Worm (Caenorhabditis elegans) whole organism, early embryonic: ENCODE results near the gene nspb-10.

ENCODE experiments used
- B0310.2 ChIP-seq: sonication (generic microtip); optimal IDR thresholded peaks from 2 replicates; lab custom pipeline; 2016; ENCODE audit warnings: mild to moderate bottlenecking, missing genetic modification characterization, missing compliant biosample characterization
- ama-1 ChIP-seq: fragments of 150-350 bp; optimal IDR thresholded peaks from 2 replicates; lab custom pipeline; 2014
- ceh-13 ChIP-seq: fragments of 200-800 bp; sonication (Bioruptor generic); optimal IDR thresholded peaks from 2 replicates; lab custom pipeline; 2018; ENCODE audit warnings: mild to moderate bottlenecking, missing genetic modification characterization, missing compliant biosample characterization
- flt-1 ChIP-seq: fragments of 200-800 bp; sonication (Bioruptor generic); IDR thresholded peaks from 2 replicates; pipeline ENCODE4 v1.3.6; 2022; ENCODE audit warnings: missing genetic modification characterization, missing compliant biosample characterization
- hmbx-1 ChIP-seq: sonication (generic microtip); optimal IDR thresholded peaks from 2 replicates; lab custom pipeline; 2016; ENCODE audit warnings: mild to moderate bottlenecking, missing genetic modification characterization, missing compliant biosample characterization
- hmg-4 ChIP-seq: fragments of 200-800 bp; sonication (Bioruptor generic); optimal IDR thresholded peaks from 2 replicates; lab custom pipeline; 2018; ENCODE audit warnings: mild to moderate bottlenecking, missing genetic modification characterization, missing compliant biosample characterization
- pes-1 ChIP-seq: fragments of 200-800 bp; sonication (Bioruptor generic); IDR thresholded peaks from 2 replicates; pipeline ENCODE4 v1.3.6; 2022; ENCODE audit warnings: missing genetic modification reagents, missing genetic modification characterization, missing compliant biosample characterization
- scrt-1 ChIP-seq: fragments of 200-800 bp; sonication (Bioruptor generic); IDR thresholded peaks from 2 replicates; pipeline ENCODE4 v1.3.6; 2022; ENCODE audit warnings: missing genetic modification characterization, missing compliant biosample characterization
- sea-1 ChIP-seq: fragments of 200-800 bp; sonication (Bioruptor generic); conservative IDR thresholded peaks from 2 replicates; pipeline ENCODE4 v1.3.6; 2022; ENCODE audit warnings: missing genetic modification characterization, missing compliant biosample characterization
- tbx-11 ChIP-seq: fragments of 200-800 bp; sonication (Bioruptor generic); IDR thresholded peaks from 2 replicates; pipeline ENCODE4 v1.3.6; 2022; ENCODE audit warnings: missing genetic modification characterization, missing compliant biosample characterization

DNA sequence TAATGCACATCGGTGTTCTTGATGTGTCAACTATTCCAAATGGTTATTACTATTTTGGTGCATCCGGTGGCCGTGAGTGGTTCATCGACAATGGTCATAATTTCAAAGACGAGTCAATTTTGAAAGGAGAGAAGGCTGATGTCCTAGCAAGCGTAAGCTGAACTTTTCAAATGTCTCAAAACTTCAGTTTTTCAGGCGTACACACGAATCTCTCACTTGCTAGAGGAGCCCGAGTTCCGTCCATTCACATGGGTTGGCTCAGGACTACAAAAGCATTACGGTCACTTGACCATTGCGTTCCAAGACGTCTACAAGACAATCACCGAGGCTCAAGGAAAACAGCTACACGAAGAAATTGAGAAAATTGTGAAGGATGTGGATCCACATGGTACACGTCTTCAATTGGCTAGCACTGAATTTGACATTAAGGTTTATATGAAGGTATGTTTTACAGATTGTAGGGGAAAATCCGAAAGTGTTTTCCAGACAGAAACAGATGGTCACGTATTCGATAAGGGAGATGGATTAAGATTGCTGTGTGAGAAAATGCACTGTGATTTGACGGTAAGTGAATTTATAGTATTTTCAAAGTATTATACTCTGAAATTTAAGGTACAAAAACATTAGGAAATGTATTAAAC, 21.4 kb upstream of the nspb-10 start:
- TF ChIP-seq ama-1 (lab: Kevin White, UChicago): no peak
- no peak for TF ChIP-seq pes-1 (GFP tag; lab: Robert Waterston, UW)
- TF ChIP-seq B0310.2 (tag; lab: Kevin White, UChicago): no peak
- TF ChIP-seq flt-1 (GFP tag; lab: Robert Waterston, UW): no peak
- TF ChIP-seq scrt-1 (GFP tag; lab: Robert Waterston, UW): no peak
- TF ChIP-seq hmg-4 (GFP tag; lab: Kevin White, UChicago): no peak
- no peak for TF ChIP-seq sea-1 (GFP tag; lab: Robert Waterston, UW)
- no peak for TF ChIP-seq ceh-13 (GFP tag; lab: Kevin White, UChicago)
- TF ChIP-seq hmbx-1: no peak
- no peak for TF ChIP-seq tbx-11 (GFP tag; lab: Robert Waterston, UW)
